Worm (Caenorhabditis elegans): ENCODE data around the gene Y75B12B.3.
A peak's percentile ranks its signal among the peaks of the same experiment; 100 is the strongest.

The Y75B12B.3 gene

ce11 chrV:15187083-15188057 lies 1.3 kb upstream of the Y75B12B.3 start, which contains the start of the genes cyn-7 and bath-36 (continued):
- no peak for TF ChIP-seq unc-62 (GFP tag; optimal IDR thresholded peaks at IDR 0.05)
- no peak for TF ChIP-seq nfya-1 (tag; optimal IDR thresholded peaks at IDR 0.05; ENCODE audit: borderline replicate concordance, insufficient read depth)
- TF ChIP-seq cebp-2 (GFP tag; IDR thresholded peaks at IDR 0.05): no peak
- TF ChIP-seq rcor-1 (GFP tag; IDR thresholded peaks at IDR 0.05): peak; percentile 58
- no peak for TF ChIP-seq sea-2 (GFP tag; IDR thresholded peaks at IDR 0.05)
- no peak for TF ChIP-seq lag-1 (GFP tag; IDR thresholded peaks at IDR 0.05)
- no peak for TF ChIP-seq hrde-1 (tag; optimal IDR thresholded peaks at IDR 0.05; ENCODE audit: borderline replicate concordance)
- peak; percentile 67 for TF ChIP-seq madf-8 (GFP tag; conservative IDR thresholded peaks at IDR 0.05)
- no peak for TF ChIP-seq T07F8.4 (tag; optimal IDR thresholded peaks at IDR 0.05)
- TF ChIP-seq mcd-1 (GFP tag; IDR thresholded peaks at IDR 0.05): peak; percentile 91
- peak; percentile 99 for TF ChIP-seq hsf-1 (GFP tag; IDR thresholded peaks at IDR 0.05)
- TF ChIP-seq lin-54 (GFP tag; optimal IDR thresholded peaks at IDR 0.05): peak; percentile 83
- TF ChIP-seq K11D2.4 (GFP tag; IDR thresholded peaks at IDR 0.05): peak; percentile 71; the same call in 1 of the 2 replicates
- TF ChIP-seq zfh-2 (GFP tag; conservative IDR thresholded peaks at IDR 0.05): no peak
- no peak for TF ChIP-seq mxl-1 (tag; optimal IDR thresholded peaks at IDR 0.05)
- TF ChIP-seq ztf-18 (tag; optimal IDR thresholded peaks at IDR 0.05): no peak
- TF ChIP-seq B0035.1 (tag; optimal IDR thresholded peaks at IDR 0.05): no peak
- peak; percentile 28 for TF ChIP-seq atf-7 (tag; optimal IDR thresholded peaks at IDR 0.05)
- peak; percentile 49 for TF ChIP-seq lsl-1 (GFP tag; optimal IDR thresholded peaks at IDR 0.05)
- TF ChIP-seq F57A8.1 (GFP tag; optimal IDR thresholded peaks at IDR 0.05): no peak
- no peak for TF ChIP-seq F57C9.4 (tag; optimal IDR thresholded peaks at IDR 0.05)
- peak; percentile 65 for TF ChIP-seq xnd-1 (tag; optimal IDR thresholded peaks at IDR 0.05)
- no peak for TF ChIP-seq nhr-90 (tag; optimal IDR thresholded peaks at IDR 0.05)
- TF ChIP-seq let-526 (GFP tag; IDR thresholded peaks at IDR 0.05): no peak
- peak; percentile 76 for TF ChIP-seq snpc-3.4 (tag; optimal IDR thresholded peaks at IDR 0.05)
- TF ChIP-seq him-1 (tag; optimal IDR thresholded peaks at IDR 0.05): no peak
- peak; percentile 59 for TF ChIP-seq gei-17 (GFP tag; optimal IDR thresholded peaks at IDR 0.05)
- TF ChIP-seq hmg-1.2 (GFP tag; IDR thresholded peaks at IDR 0.05): peak; percentile 33
- no peak for TF ChIP-seq egl-44 (GFP tag; IDR thresholded peaks at IDR 0.05)
- no peak for TF ChIP-seq ztf-3 (GFP tag; optimal IDR thresholded peaks at IDR 0.05)
- no peak for TF ChIP-seq Y53F4B.3 (GFP tag; IDR thresholded peaks at IDR 0.05)
- no peak for TF ChIP-seq sptf-2 (GFP tag; optimal IDR thresholded peaks at IDR 0.05)
- TF ChIP-seq mel-28 (tag; optimal IDR thresholded peaks at IDR 0.05; ENCODE audit: borderline replicate concordance): no peak
- no peak; the same call in 1 of the 2 replicates for TF ChIP-seq attf-3 (GFP tag; conservative IDR thresholded peaks at IDR 0.05)
- TF ChIP-seq B0019.2 (GFP tag; conservative IDR thresholded peaks at IDR 0.05): 0 out of 2 replicates have a peak, but pooled peaks have one; percentile 25
- no peak for TF ChIP-seq F39B2.1 (GFP tag; IDR thresholded peaks at IDR 0.05)
- no peak for TF ChIP-seq aptf-3 (GFP tag; IDR thresholded peaks at IDR 0.05)
- TF ChIP-seq ceh-58 (GFP tag; IDR thresholded peaks at IDR 0.05): no peak
- TF ChIP-seq C17E4.6 (GFP tag; IDR thresholded peaks at IDR 0.05): 0 out of 2 replicates have a peak, but pooled peaks have one; percentile 26
- TF ChIP-seq somi-1 (GFP tag; optimal IDR thresholded peaks at IDR 0.05): no peak
- TF ChIP-seq ztf-22 (GFP tag; optimal IDR thresholded peaks at IDR 0.05): peak; percentile 9
- 0 out of 2 replicates have a peak, but pooled peaks have one; percentile 26 for TF ChIP-seq Y95B8A.8 (GFP tag; IDR thresholded peaks at IDR 0.05)
- TF ChIP-seq snpc-1.1 (tag; optimal IDR thresholded peaks at IDR 0.05; ENCODE audit: insufficient read depth): no peak
- peak; percentile 72 for TF ChIP-seq ZK185.1 (tag; optimal IDR thresholded peaks at IDR 0.05; ENCODE audit: poor library complexity, severe bottlenecking)
- TF ChIP-seq madf-3 (GFP tag; IDR thresholded peaks at IDR 0.05): 0 out of 2 replicates have a peak, but pooled peaks have one; percentile 63
